Worm (Caenorhabditis elegans) whole organism, mixed stage, embryonic: ENCODE measurements around the gene F13B12.1.

ENCODE experiments used
- blmp-1 ChIP-seq: fragments of 150-350 bp; optimal IDR thresholded peaks from 2 replicates; lab custom pipeline; 2014; ENCODE audit warnings: missing biosample characterization, missing genetic modification characterization
- ces-1 ChIP-seq: fragments of 150-350 bp; optimal IDR thresholded peaks from 2 replicates; lab custom pipeline; 2014; ENCODE audit warnings: missing biosample characterization, missing genetic modification reagents, missing genetic modification characterization
- mab-5 ChIP-seq: fragments of 150-350 bp; optimal IDR thresholded peaks from 2 replicates; lab custom pipeline; 2014; ENCODE audit warnings: missing biosample characterization, missing genetic modification characterization
- nhr-12 ChIP-seq: fragments of 150-350 bp; optimal IDR thresholded peaks from 2 replicates; lab custom pipeline; 2014; ENCODE audit warnings: missing biosample characterization, missing genetic modification characterization
- nhr-28 ChIP-seq: fragments of 150-350 bp; optimal IDR thresholded peaks from 2 replicates; lab custom pipeline; 2014; ENCODE audit warnings: missing biosample characterization, missing genetic modification characterization
- unc-62 ChIP-seq: fragments of 150-350 bp; optimal IDR thresholded peaks from 2 replicates; lab custom pipeline; 2014; ENCODE audit warnings: missing biosample characterization, missing genetic modification reagents, missing genetic modification characterization

- no peak for TF ChIP-seq blmp-1 (tag; lab: Kevin White, UChicago)
- no peak for TF ChIP-seq ces-1 (GFP tag; lab: Kevin White, UChicago)
- no peak for TF ChIP-seq nhr-12 (tag; lab: Kevin White, UChicago)
- TF ChIP-seq mab-5 (tag; lab: Kevin White, UChicago) = no peak
- no peak for TF ChIP-seq nhr-28
- no peak for TF ChIP-seq unc-62
These were observed 694 bp upstream of the F13B12.1 start for ce11 chrIV:10425129-10425528.
